Fruit fly (Drosophila melanogaster): Measurements from ENCODE around the gene CG11964.

DNA sequence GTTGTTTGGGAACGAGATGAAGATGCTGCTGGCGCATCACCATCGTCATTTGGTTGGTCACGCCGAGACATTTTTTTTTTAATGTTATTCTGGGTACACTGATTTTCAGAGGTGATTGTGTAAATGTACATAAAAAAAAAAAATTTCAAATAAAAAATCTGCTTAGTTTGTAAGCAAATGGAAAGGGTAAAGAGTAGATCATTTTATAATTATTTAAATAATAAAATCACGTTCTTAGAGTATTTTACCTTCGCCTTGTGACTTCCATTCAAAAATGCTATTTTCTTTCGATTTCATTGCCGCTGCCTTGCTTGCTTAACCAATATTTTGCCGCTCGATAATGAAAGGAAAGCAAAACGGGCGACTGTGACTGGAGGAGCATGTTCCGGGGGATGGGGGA is 33.9 kb upstream of the CG11964 start:
- TF ChIP-seq Sp1 (GFP tag; optimal IDR thresholded peaks at IDR 0.05) (peak; percentile 78), dl (GFP tag; optimal IDR thresholded peaks at IDR 0.05; ENCODE audit: insufficient read depth in 1 of 2, partially characterized antibody in 2 of 2) (no peak), Dif (GFP tag; optimal IDR thresholded peaks at IDR 0.05; ENCODE audit: partially characterized antibody) (no peak), OdsH (GFP tag; optimal IDR thresholded peaks at IDR 0.05) (peak; percentile 32), pan (optimal IDR thresholded peaks at IDR 0.05) (no peak), br (GFP tag; optimal IDR thresholded peaks at IDR 0.05) (peak; percentile 40), rgr (GFP tag; optimal IDR thresholded peaks at IDR 0.05) (peak; percentile 65), jim (GFP tag; optimal IDR thresholded peaks at IDR 0.05) (no peak), fru (GFP tag; optimal IDR thresholded peaks at IDR 0.05) (peak; percentile 73), Hr78 (GFP tag; optimal IDR thresholded peaks at IDR 0.05) (no peak), Dfd (GFP tag; optimal IDR thresholded peaks at IDR 0.05) (no peak), foxo (GFP tag; optimal IDR thresholded peaks at IDR 0.05) (peak in 1 of 2 experiments; percentile 69), Myc (optimal IDR thresholded peaks at IDR 0.05) (no peak)
